Worm (Caenorhabditis elegans): ENCODE measurements around the gene srh-149.

ce11 chrV:15824866-15825265, 16.1 kb downstream of the srh-149 start, which contains the start of gene srbc-50:
- TF ChIP-seq aly-2 (tag; optimal IDR thresholded peaks at IDR 0.05) (no peak), nhr-10 (tag; optimal IDR thresholded peaks at IDR 0.05) (no peak), lin-15B (tag; optimal IDR thresholded peaks at IDR 0.05) (no peak), pha-4 (GFP tag; IDR thresholded peaks at IDR 0.05) (no peak), pha-4 (tag; optimal IDR thresholded peaks at IDR 0.05) (no peak), lsy-2 (tag; optimal IDR thresholded peaks at IDR 0.05) (no peak), spr-3 (GFP tag; optimal IDR thresholded peaks at IDR 0.05) (no peak), ZK546.5 (tag; optimal IDR thresholded peaks at IDR 0.05) (no peak), R02D3.7 (tag; optimal IDR thresholded peaks at IDR 0.05) (no peak), tra-1 (GFP tag; IDR thresholded peaks at IDR 0.05) (no peak), lir-3 (tag; optimal IDR thresholded peaks at IDR 0.05) (no peak), egl-27 (tag; optimal IDR thresholded peaks at IDR 0.05) (no peak)

Measured in whole organism, L4 larva.